Worm (Caenorhabditis elegans): ENCODE results near the gene emb-5.

Gene emb-5

DNA sequence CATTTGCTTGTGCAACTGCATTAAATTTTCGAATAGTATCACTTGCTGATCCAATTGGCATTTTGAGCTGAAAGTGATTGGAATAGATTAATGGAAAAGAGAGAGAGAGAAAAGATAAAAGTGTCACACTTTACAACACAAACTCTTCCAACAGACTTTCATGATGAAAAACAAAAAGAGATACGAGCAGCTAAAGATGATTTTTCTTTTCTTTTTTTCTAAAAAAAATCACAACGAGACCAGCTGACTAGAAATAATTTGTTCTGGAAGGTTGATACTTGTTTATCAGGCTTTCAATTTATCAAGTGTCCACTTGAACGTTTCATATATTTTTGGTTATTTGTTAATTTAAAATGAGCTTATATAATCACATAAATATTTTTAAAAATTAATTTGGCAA lies 33.3 kb downstream of the emb-5 start:
- TF ChIP-seq ztf-4 (tag; optimal IDR thresholded peaks at IDR 0.05) (no peak), elt-1 (tag; optimal IDR thresholded peaks at IDR 0.05) (no peak), nhr-25 (tag; optimal IDR thresholded peaks at IDR 0.05) (no peak), C34F6.9 (tag; optimal IDR thresholded peaks at IDR 0.05) (peak; percentile 46), ceh-16 (tag; optimal IDR thresholded peaks at IDR 0.05) (no peak), zag-1 (tag; optimal IDR thresholded peaks at IDR 0.05) (no peak), lsy-2 (tag; optimal IDR thresholded peaks at IDR 0.05) (peak in 1 of 2 experiments; percentile 56), nhr-237 (tag; optimal IDR thresholded peaks at IDR 0.05) (no peak), F13H6.1 (tag; optimal IDR thresholded peaks at IDR 0.05) (peak; percentile 39), lin-13 (GFP tag; optimal IDR thresholded peaks at IDR 0.05) (no peak), nhr-129 (tag; optimal IDR thresholded peaks at IDR 0.05) (peak; percentile 51)

DNA sequence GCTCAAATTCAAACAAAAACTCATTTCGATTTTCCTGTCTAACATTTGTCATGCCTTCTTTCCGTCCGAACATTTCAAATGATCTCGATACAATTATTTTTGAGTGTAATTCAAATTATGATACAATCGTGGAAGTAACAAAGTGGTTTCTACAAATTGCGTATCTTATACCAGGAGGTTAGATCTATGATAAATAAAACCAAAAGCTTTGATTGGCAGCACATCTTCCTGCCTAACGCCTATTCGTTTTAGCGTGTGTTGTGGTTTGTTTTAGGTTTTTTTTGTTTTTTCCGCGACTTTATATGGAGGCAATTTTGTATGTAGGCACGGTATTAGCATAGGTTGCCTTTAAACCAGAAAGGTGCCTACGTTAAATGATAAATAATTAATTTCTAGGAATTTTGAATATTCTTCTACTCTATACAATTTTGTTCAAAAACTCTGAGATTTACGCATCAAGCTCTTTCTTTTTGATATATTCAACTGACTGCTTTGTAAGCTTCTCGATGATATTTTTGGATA lies 40.4 kb downstream of the emb-5 start, which contains the start of gene srg-11:
Gene srg-11, plus strand, starts transcription at position 51 of the 522 bp plus-strand sequence.
- TF ChIP-seq egl-27 (tag; optimal IDR thresholded peaks at IDR 0.05) (no peak), ama-1 (optimal IDR thresholded peaks at IDR 0.05) (no peak), ceh-16 (tag; optimal IDR thresholded peaks at IDR 0.05) (no peak), skn-1 (tag; optimal IDR thresholded peaks at IDR 0.05) (no peak), mdl-1 (tag; optimal IDR thresholded peaks at IDR 0.05) (no peak), elt-3 (tag; optimal IDR thresholded peaks at IDR 0.05) (no peak), unc-39 (tag; optimal IDR thresholded peaks at IDR 0.05) (no peak), Y55F3AM.14 (GFP tag; optimal IDR thresholded peaks at IDR 0.05) (no peak), zag-1 (tag; optimal IDR thresholded peaks at IDR 0.05) (no peak), blmp-1 (tag; optimal IDR thresholded peaks at IDR 0.05; ENCODE audit: insufficient read depth) (no peak), lin-13 (GFP tag; optimal IDR thresholded peaks at IDR 0.05) (no peak), nhr-11 (tag; optimal IDR thresholded peaks at IDR 0.05) (no peak), fos-1 (tag; optimal IDR thresholded peaks at IDR 0.05) (no peak), sma-3 (GFP tag; optimal IDR thresholded peaks at IDR 0.05) (no peak), ztf-4 (tag; optimal IDR thresholded peaks at IDR 0.05) (no peak), nhr-25 (tag; optimal IDR thresholded peaks at IDR 0.05) (no peak)

DNA sequence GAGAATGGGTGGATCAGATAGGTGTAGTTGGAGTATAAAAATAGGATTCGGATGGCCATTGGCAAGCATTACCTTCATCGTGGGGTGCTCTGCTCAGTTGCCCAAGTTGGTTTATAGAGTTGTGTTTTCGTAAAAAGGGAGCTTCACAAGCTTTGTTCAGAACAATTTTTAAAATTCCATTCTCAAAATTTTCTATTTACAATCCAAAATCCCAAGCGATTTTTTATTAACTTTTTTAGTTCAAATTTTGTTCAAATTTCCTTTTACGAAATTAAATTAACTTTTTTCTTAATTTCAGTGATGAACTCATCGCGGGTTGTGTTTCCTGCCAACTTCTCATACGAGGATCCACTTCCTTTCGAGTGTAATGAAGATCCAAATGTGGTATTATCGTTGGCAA lies 43.0 kb downstream of the emb-5 start, which contains the start of gene srg-10:
Gene srg-10, plus strand, starts transcription at position 301 of the 400 bp plus-strand sequence.
- TF ChIP-seq nhr-25 (tag; optimal IDR thresholded peaks at IDR 0.05) = no peak
- TF ChIP-seq ztf-11 (tag; optimal IDR thresholded peaks at IDR 0.05) = no peak
- no peak for TF ChIP-seq elt-3 (tag; optimal IDR thresholded peaks at IDR 0.05)
- TF ChIP-seq lin-11 (tag; optimal IDR thresholded peaks at IDR 0.05) = no peak
- TF ChIP-seq zag-1 (tag; optimal IDR thresholded peaks at IDR 0.05) = no peak
- TF ChIP-seq aly-2 (tag; optimal IDR thresholded peaks at IDR 0.05) = no peak
- no peak for TF ChIP-seq nhr-237 (tag; optimal IDR thresholded peaks at IDR 0.05)
- no peak for TF ChIP-seq R02D3.7 (tag; optimal IDR thresholded peaks at IDR 0.05)
- TF ChIP-seq dmd-4 (tag; optimal IDR thresholded peaks at IDR 0.05) = no peak
- no peak for TF ChIP-seq unc-55 (GFP tag; optimal IDR thresholded peaks at IDR 0.05)
- TF ChIP-seq ztf-4 (tag; optimal IDR thresholded peaks at IDR 0.05) = no peak
- no peak for TF ChIP-seq nhr-12 (tag; optimal IDR thresholded peaks at IDR 0.05)
- no peak for TF ChIP-seq lin-39 (tag; optimal IDR thresholded peaks at IDR 0.05)
- no peak for TF ChIP-seq lin-13 (GFP tag; optimal IDR thresholded peaks at IDR 0.05)
- TF ChIP-seq nhr-129 (tag; optimal IDR thresholded peaks at IDR 0.05) = no peak
- TF ChIP-seq ztf-1 (GFP tag; conservative IDR thresholded peaks at IDR 0.05) = no peak
- TF ChIP-seq nhr-6 (tag; optimal IDR thresholded peaks at IDR 0.05) = no peak
- no peak for TF ChIP-seq C34F6.9 (tag; optimal IDR thresholded peaks at IDR 0.05)
- no peak for TF ChIP-seq skn-1 (tag; optimal IDR thresholded peaks at IDR 0.05)

DNA sequence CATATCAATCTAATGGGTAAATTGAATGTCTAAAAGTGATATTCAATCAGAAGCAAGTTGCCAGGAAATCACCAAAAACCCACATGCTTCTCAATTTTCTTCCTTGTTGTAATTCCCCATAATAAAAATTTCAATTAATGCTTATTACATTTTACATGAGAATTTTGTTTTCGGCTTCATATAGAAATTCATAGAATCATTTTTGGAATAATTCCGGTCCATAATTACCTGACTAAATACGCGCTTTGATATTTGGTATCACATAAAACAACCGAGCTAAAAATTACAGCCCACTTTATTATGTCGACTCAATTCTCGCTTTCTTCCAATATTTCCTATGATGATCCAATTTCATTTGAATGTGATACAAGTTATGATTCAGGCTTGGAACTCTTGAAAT lies 48.5 kb downstream of the emb-5 start, which contains the start of gene srg-13:
Gene srg-13, plus strand, starts transcription at position 301 of the 400 bp plus-strand sequence.
- TF ChIP-seq alr-1 (tag; optimal IDR thresholded peaks at IDR 0.05) (no peak), unc-62 (GFP tag; optimal IDR thresholded peaks at IDR 0.05) (no peak), mab-5 (tag; optimal IDR thresholded peaks at IDR 0.05) (no peak), ama-1 (optimal IDR thresholded peaks at IDR 0.05) (no peak), mdl-1 (tag; optimal IDR thresholded peaks at IDR 0.05) (no peak), ztf-4 (tag; optimal IDR thresholded peaks at IDR 0.05) (no peak), elt-1 (tag; optimal IDR thresholded peaks at IDR 0.05) (no peak), nhr-237 (tag; optimal IDR thresholded peaks at IDR 0.05) (no peak), egl-27 (tag; optimal IDR thresholded peaks at IDR 0.05) (no peak)
